Fruit fly (Drosophila melanogaster) whole organism, pupa: ENCODE measurements around the gene Sec20.

Experiments
- CG10348 ChIP-seq: fragments of 200-800 bp; sonication (Bioruptor generic); IDR thresholded peaks from 2 replicates; pipeline ENCODE4 v1.3.6; 2022; ENCODE audit warnings: missing biosample characterization, missing genetic modification characterization
- CG12605 ChIP-seq: fragments of 200-800 bp; sonication (Bioruptor generic); IDR thresholded peaks from 2 replicates; pipeline ENCODE4 v1.3.6; 2022; ENCODE audit warnings: missing biosample characterization, missing genetic modification characterization
- CG13204 ChIP-seq: fragments of 200-800 bp; sonication (Bioruptor generic); optimal IDR thresholded peaks from 2 replicates; lab custom pipeline; 2018; ENCODE audit warnings: missing biosample characterization, mild to moderate bottlenecking, missing genetic modification characterization, moderate library complexity
- CG14655 ChIP-seq: fragments of 200-800 bp; sonication (Bioruptor generic); optimal IDR thresholded peaks from 3 replicates; lab custom pipeline; 2017; ENCODE audit warnings: mild to moderate bottlenecking, missing biosample characterization, missing genetic modification reagents, missing genetic modification characterization
- CG15710 ChIP-seq: fragments of 200-800 bp; sonication (Bioruptor generic); optimal IDR thresholded peaks from 2 replicates; lab custom pipeline; 2018; ENCODE audit warnings: missing biosample characterization, mild to moderate bottlenecking, missing genetic modification characterization, moderate library complexity
- CG17806 ChIP-seq: fragments of 200-800 bp; sonication (Bioruptor generic); optimal IDR thresholded peaks from 2 replicates; lab custom pipeline; 2018; ENCODE audit warnings: missing biosample characterization, mild to moderate bottlenecking, missing genetic modification characterization, moderate library complexity
- CG32121 ChIP-seq: fragments of 200-800 bp; sonication (Bioruptor generic); IDR thresholded peaks from 2 replicates; pipeline ENCODE4 v1.3.6; 2022; ENCODE audit warnings: missing biosample characterization, missing genetic modification characterization
- CG34367 ChIP-seq: fragments of 200-800 bp; sonication (Bioruptor generic); optimal IDR thresholded peaks from 2 replicates; lab custom pipeline; 2018; ENCODE audit warnings: missing biosample characterization, mild to moderate bottlenecking, missing genetic modification characterization
- CG4496 ChIP-seq: fragments of 200-800 bp; sonication (Bioruptor generic); IDR thresholded peaks from 3 replicates; pipeline ENCODE4 v1.3.6; 2022; ENCODE audit warnings: missing biosample characterization, missing genetic modification characterization
- CG8159 ChIP-seq: fragments of 200-800 bp; sonication (Bioruptor generic); optimal IDR thresholded peaks from 3 replicates; lab custom pipeline; 2018; ENCODE audit warnings: missing biosample characterization, mild to moderate bottlenecking, missing genetic modification characterization, moderate library complexity
- CG8301 ChIP-seq: fragments of 200-800 bp; sonication (Bioruptor generic); optimal IDR thresholded peaks from 2 replicates; lab custom pipeline; 2018; ENCODE audit warnings: missing biosample characterization, mild to moderate bottlenecking, missing genetic modification characterization
- CG9948 ChIP-seq: fragments of 200-800 bp; sonication (Bioruptor generic); optimal IDR thresholded peaks from 2 replicates; lab custom pipeline; 2018; ENCODE audit warnings: missing biosample characterization, mild to moderate bottlenecking, missing genetic modification characterization, moderate library complexity
- D1 ChIP-seq: fragments of 200-800 bp; sonication (Bioruptor generic); optimal IDR thresholded peaks from 2 replicates; lab custom pipeline; 2018; ENCODE audit warnings: missing biosample characterization, mild to moderate bottlenecking, missing genetic modification characterization, moderate library complexity
- EcR ChIP-seq: fragments of 200-800 bp; sonication (Bioruptor generic); optimal IDR thresholded peaks from 3 replicates; lab custom pipeline; 2019; ENCODE audit warnings: missing biosample characterization, missing genetic modification characterization, mild to moderate bottlenecking, moderate library complexity, missing genetic modification reagents
- Ets98B ChIP-seq: fragments of 200-800 bp; sonication (Bioruptor generic); IDR thresholded peaks from 2 replicates; pipeline ENCODE4 v1.3.6; 2022; ENCODE audit warnings: missing biosample characterization, missing genetic modification characterization
- Pif1A ChIP-seq: fragments of 200-800 bp; sonication (Bioruptor generic); optimal IDR thresholded peaks from 3 replicates; lab custom pipeline; 2016; ENCODE audit warnings: missing biosample characterization, missing genetic modification characterization
- Pif1B ChIP-seq: fragments of 200-800 bp; sonication (Bioruptor generic); optimal IDR thresholded peaks from 3 replicates; lab custom pipeline; 2016; ENCODE audit warnings: missing biosample characterization, missing genetic modification characterization
- Snoo ChIP-seq: fragments of 200-800 bp; sonication (Bioruptor generic); optimal IDR thresholded peaks from 3 replicates; lab custom pipeline; 2017; ENCODE audit warnings: missing biosample characterization, mild to moderate bottlenecking, missing genetic modification characterization, inconsistent platforms
- fd96Ca ChIP-seq: fragments of 200-800 bp; sonication (Bioruptor generic); IDR thresholded peaks from 3 replicates; pipeline ENCODE4 v1.3.6; 2022; ENCODE audit warnings: missing biosample characterization, missing genetic modification characterization
- gl ChIP-seq: fragments of 200-800 bp; sonication (Bioruptor generic); optimal IDR thresholded peaks from 2 replicates; lab custom pipeline; 2018; ENCODE audit warnings: missing biosample characterization, mild to moderate bottlenecking, missing genetic modification characterization
- rn ChIP-seq: fragments of 200-800 bp; sonication (Bioruptor generic); IDR thresholded peaks from 2 replicates; pipeline ENCODE4 v1.3.6; 2022; ENCODE audit warnings: missing biosample characterization, missing genetic modification characterization

Sec20 gene

DNA sequence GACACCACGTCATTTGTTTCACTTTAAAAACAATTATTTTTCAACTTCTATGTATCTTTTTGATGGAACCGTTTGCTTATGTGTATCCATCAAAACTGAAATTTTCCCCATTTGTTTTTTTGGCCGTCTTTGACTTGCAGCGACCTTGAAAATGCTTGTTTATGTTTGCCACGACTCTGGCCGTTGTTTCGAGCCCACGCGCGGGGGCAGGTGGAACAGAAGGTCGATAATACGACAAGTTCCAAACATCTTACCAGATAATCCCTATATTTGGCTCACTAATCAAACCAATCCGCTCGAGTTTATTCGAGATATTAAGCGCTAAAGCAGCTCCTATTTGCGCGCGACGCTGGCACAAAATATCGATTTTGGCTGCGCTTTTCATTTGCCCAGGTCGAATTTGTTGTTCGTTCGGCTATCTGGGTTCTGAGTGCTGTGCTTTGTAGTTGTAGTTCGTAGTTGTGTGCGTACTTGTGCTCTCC is 36.4 kb upstream of the Sec20 start:
- no peak for TF ChIP-seq D1 (tag; lab: Kevin White, UChicago)
- no peak for TF ChIP-seq CG17806
- TF ChIP-seq CG13204 (GFP tag; lab: Kevin White, UChicago) = no peak
- no peak for TF ChIP-seq EcR (GFP tag; lab: Kevin White, UChicago)
- no peak for TF ChIP-seq CG12605 (GFP tag; lab: Robert Waterston, UW)

DNA sequence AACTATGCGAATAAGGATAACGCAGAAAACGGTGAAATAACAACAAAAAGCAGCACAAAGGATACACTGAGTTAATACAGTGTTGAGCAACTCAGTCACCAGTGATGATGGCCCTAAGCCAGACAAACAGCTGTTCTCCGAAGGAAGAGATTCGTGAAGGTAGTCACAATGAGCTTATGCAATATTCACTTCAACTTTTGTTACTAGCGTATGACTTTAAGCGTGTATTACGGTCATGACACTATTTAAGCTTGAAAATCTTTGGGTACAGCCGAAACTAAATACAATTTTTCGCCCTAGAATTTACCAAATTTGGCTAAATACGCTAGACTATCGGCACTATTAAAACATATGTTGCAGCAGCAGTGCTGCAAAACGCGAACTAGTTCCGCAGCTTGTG is 31.9 kb upstream of the Sec20 start, which contains the start of the genes disp and ECSIT:
Gene disp, minus strand, starts transcription at position 97 of the 400 bp plus-strand sequence.
Gene ECSIT, plus strand, starts transcription at position 371 of the 400 bp plus-strand sequence.
- TF ChIP-seq CG9948 (tag; lab: Kevin White, UChicago) (no peak), fd96Ca (GFP tag; lab: Robert Waterston, UW) (0 out of 3 replicates have a peak, but pooled peaks have one; percentile 26), CG34367 (peak; percentile 31)

- TF ChIP-seq EcR (GFP tag; lab: Kevin White, UChicago) (no peak), Snoo (no peak), CG13204 (GFP tag; lab: Kevin White, UChicago) (no peak), CG8159 (tag; lab: Kevin White, UChicago) (no peak), Ets98B (GFP tag; lab: Robert Waterston, UW) (no peak), rn (GFP tag; lab: Robert Waterston, UW) (no peak), CG12605 (GFP tag; lab: Robert Waterston, UW) (no peak), fd96Ca (GFP tag; lab: Robert Waterston, UW) (no peak), Pif1A (GFP tag; lab: Kevin White, UChicago) (no peak), CG14655 (GFP tag; lab: Kevin White, UChicago) (no peak), CG8301 (tag; lab: Kevin White, UChicago) (no peak), CG4496 (GFP tag; lab: Robert Waterston, UW) (no peak), CG15710 (tag; lab: Kevin White, UChicago) (no peak), CG17806 (no peak), CG10348 (GFP tag; lab: Robert Waterston, UW) (no peak), D1 (tag; lab: Kevin White, UChicago) (no peak), CG34367 (no peak), CG9948 (tag; lab: Kevin White, UChicago) (no peak), CG32121 (GFP tag; lab: Robert Waterston, UW) (no peak), gl (tag; lab: Kevin White, UChicago) (no peak)
These were observed 28.7 kb upstream of the Sec20 start, which contains the start of gene CG34287 for dm6 chr3R:5853032-5853431. Gene CG34287, plus strand, starts transcription at chr3R:5853332.

DNA sequence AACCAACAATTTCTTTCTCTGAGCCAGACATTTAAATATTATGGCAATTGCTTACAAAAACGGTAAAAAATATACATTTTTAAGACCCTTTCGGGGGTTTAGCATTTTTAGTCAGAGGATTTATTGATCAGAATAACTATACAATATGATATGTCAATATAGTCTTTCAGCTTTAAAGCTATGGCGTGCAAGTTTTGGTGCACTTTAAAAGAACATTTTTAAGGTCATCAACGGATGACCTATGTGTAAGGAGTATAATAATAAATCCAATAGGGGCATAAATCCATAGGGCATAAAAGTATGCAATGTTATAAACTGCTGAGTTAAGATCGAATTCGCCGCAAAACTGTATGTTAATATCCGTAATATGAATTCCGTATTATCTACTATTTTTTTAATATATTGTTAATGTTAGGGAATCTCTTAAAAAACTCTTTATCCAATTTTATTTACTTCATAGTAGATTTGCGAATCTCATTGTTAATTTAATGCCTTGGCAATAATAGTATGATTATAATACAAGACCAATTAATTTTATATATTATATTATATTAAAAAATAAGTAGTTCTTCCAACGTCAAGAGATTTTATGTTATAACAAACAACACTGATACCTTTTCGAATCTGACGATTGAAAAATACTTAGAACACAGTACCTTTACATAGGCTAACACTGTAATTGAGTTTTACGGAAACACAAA is 22.4 kb upstream of the Sec20 start, which contains the start of gene CG14676:
Gene CG14676, plus strand, starts transcription at position 651 of the 701 bp plus-strand sequence.
- TF ChIP-seq fd96Ca (GFP tag; lab: Robert Waterston, UW) (no peak), CG14655 (GFP tag; lab: Kevin White, UChicago) (no peak)

DNA sequence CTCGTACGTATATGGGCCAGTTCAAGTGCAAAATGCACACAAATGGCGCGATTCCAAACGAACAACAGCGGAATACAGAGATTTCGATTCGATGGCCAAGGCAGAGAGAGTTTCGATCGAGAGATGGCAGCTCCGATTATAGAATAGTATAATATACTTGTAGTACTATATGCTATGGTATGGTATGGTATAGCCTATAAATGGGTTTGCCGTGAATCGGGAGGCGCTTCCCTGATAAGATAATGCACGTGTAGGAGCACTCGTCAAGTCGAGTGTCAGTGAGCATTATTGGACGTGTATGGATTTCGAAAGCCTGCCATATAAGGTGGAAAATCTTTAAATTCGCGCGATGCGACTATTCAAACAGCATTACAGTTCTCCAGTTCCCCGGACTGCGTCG is 19.2 kb upstream of the Sec20 start:
- TF ChIP-seq CG17806 = no peak
- TF ChIP-seq Snoo = no peak
- no peak for TF ChIP-seq rn (GFP tag; lab: Robert Waterston, UW)

DNA sequence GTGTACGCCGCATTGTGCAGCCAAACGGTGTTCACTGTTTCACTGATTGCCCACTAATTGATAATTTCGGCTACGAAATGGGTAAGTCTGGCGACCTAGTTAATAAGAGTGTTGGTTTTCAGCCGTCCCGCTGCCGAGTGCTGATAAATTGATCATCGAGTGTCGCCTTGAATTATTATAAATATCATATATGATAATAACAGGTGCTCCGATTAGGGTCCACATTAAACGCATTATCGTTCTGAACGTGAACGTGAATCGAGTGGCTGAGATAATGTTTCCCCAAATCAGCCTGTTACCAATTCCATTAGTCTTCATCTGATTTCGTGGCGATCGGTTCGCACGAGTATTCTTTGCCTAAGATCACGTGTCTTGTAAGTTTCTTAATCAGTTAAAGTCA is 17.0 kb upstream of the Sec20 start:
- TF ChIP-seq Ets98B (GFP tag; lab: Robert Waterston, UW) = no peak
- no peak for TF ChIP-seq CG13204 (GFP tag; lab: Kevin White, UChicago)
- TF ChIP-seq CG17806 = no peak
- TF ChIP-seq CG10348 (GFP tag; lab: Robert Waterston, UW) = no peak
- no peak for TF ChIP-seq EcR (GFP tag; lab: Kevin White, UChicago)
- TF ChIP-seq gl (tag; lab: Kevin White, UChicago) = no peak
- no peak for TF ChIP-seq CG15710 (tag; lab: Kevin White, UChicago)
- TF ChIP-seq CG34367 = no peak
- no peak for TF ChIP-seq CG8159 (tag; lab: Kevin White, UChicago)
- TF ChIP-seq fd96Ca (GFP tag; lab: Robert Waterston, UW) = no peak
- no peak for TF ChIP-seq Pif1B (GFP tag; lab: Kevin White, UChicago)
- TF ChIP-seq rn (GFP tag; lab: Robert Waterston, UW) = no peak
- TF ChIP-seq CG4496 (GFP tag; lab: Robert Waterston, UW) = no peak
- TF ChIP-seq D1 (tag; lab: Kevin White, UChicago) = no peak
- no peak for TF ChIP-seq CG32121 (GFP tag; lab: Robert Waterston, UW)
- TF ChIP-seq Pif1A (GFP tag; lab: Kevin White, UChicago) = no peak
- TF ChIP-seq CG9948 (tag; lab: Kevin White, UChicago) = no peak
- TF ChIP-seq CG14655 (GFP tag; lab: Kevin White, UChicago) = no peak
- TF ChIP-seq CG8301 (tag; lab: Kevin White, UChicago) = no peak
- no peak for TF ChIP-seq CG12605 (GFP tag; lab: Robert Waterston, UW)
